1 worm cellular context compared by ENCODE assay signal in the genomic region with DNA sequence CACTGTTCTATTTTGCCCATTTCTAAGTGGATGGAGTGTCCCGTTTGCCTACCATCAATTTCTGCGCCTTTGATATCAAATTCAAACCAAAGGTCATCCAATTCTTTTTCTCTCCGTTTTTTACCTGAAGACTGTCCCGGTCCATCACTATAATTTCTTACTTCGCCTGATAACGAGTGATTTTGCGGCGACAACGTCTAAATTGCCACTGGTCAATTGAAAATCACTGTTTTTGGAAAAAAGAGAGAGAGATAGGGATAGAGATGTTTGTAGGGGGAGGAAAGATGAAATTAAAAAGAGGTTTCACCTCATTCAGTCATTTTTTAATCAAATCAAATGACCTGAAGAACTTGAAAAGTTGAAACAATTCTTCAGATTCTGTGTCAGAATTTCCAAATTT.
TF ChIP-seq lines count a peak whose summit lies in the region.

No protein-coding gene starts in this region.

TF ChIP-seq in whole organism, L1 larva, 84 proteins besides CTCF, POLR2A, EP300 and RAD21 (continued from another document):
- TF ChIP-seq lin-35 (GFP tag; optimal IDR thresholded peaks at IDR 0.05; lab: Kevin White, UChicago) (peak in 1 of 2 experiments; percentile 18), egl-27 (tag; optimal IDR thresholded peaks at IDR 0.05; lab: Kevin White, UChicago) (no peak), lir-3 (tag; optimal IDR thresholded peaks at IDR 0.05; lab: Kevin White, UChicago; ENCODE audit: poor library complexity) (no peak)
TF ChIP-seq in whole organism, L1 larva: peak in this region for 7.
